Worm (Caenorhabditis elegans): ENCODE results near the gene fipr-17.

- TF ChIP-seq ref-1 (GFP tag; conservative IDR thresholded peaks at IDR 0.05) (no peak), cog-1 (tag; optimal IDR thresholded peaks at IDR 0.05) (no peak), flt-1 (GFP tag; IDR thresholded peaks at IDR 0.05) (no peak)
Observed at ce11 chrIII:11010597-11010996, 3.2 kb upstream of the fipr-17 start.
